Worm (Caenorhabditis elegans) whole organism, early embryonic: ENCODE results near the gene clec-57.

Source experiments
- F13C5.2 ChIP-seq: sonication (generic microtip); optimal IDR thresholded peaks from 2 replicates; lab custom pipeline; 2017; ENCODE audit warnings: mild to moderate bottlenecking, missing genetic modification characterization, inconsistent platforms, missing compliant biosample characterization
- ama-1 ChIP-seq: fragments of 150-350 bp; optimal IDR thresholded peaks from 2 replicates; lab custom pipeline; 2014
- tbx-37 ChIP-seq: fragments of 200-800 bp; sonication (Bioruptor generic); conservative IDR thresholded peaks from 2 replicates; pipeline ENCODE4 v1.3.6; 2022; ENCODE audit warnings: missing genetic modification reagents, missing genetic modification characterization, missing compliant biosample characterization

DNA sequence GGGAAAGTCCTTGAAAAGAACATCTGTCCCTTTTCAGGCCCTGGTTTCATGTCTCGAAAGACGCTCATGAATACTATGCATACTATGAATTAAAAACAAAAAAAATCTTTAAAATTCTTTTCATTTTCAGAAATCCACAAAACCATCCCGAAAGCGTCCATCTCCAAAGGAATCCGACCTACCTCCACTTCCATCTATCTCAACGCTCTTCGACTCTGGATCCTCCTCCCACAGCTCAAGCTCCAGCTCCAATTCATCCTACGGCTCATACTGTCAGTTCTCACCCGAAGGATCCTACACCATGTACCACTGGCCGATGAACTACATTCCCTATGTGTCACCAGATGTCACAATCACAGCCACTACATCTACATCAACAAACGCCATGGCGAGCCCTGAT, 39.5 kb downstream of the clec-57 start:
- TF ChIP-seq ama-1 (no peak), F13C5.2 (tag; lab: Kevin White, UChicago) (no peak), tbx-37 (GFP tag; lab: Robert Waterston, UW) (no peak)
